Worm (Caenorhabditis elegans): ENCODE results near the gene unc-62.

ce11 chrV:4525512-4525911, 28.3 kb downstream of the unc-62 start:
- TF ChIP-seq pqm-1 (tag; optimal IDR thresholded peaks at IDR 0.05) (no peak), madf-9 (GFP tag; conservative IDR thresholded peaks at IDR 0.05) (no peak), skn-1 (tag; optimal IDR thresholded peaks at IDR 0.05) (no peak), mxl-3 (GFP tag; optimal IDR thresholded peaks at IDR 0.05) (no peak), zag-1 (tag; optimal IDR thresholded peaks at IDR 0.05) (no peak), spr-1 (tag; optimal IDR thresholded peaks at IDR 0.05) (no peak), hif-1 (tag; optimal IDR thresholded peaks at IDR 0.05) (no peak)

Measured in whole organism, L4 larva.